Fruit fly (Drosophila melanogaster) whole organism, embryonic: ENCODE results near the gene Gycalpha99B.

Experiments
- ATbp ChIP-seq: fragments of 200-800 bp; sonication (Bioruptor generic); optimal IDR thresholded peaks from 2 replicates; lab custom pipeline; 2017; ENCODE audit warnings: missing biosample characterization, mild to moderate bottlenecking, missing genetic modification characterization, missing genetic modification reagents
- Adf1 ChIP-seq: fragments of 200-800 bp; sonication (Bioruptor generic); IDR thresholded peaks from 2 replicates; pipeline ENCODE4 v1.3.6; 2022; ENCODE audit warnings: missing biosample characterization, missing genetic modification characterization
- Atf6 ChIP-seq: fragments of 200-800 bp; sonication (Bioruptor generic); IDR thresholded peaks from 2 replicates; pipeline ENCODE4 v1.3.6; 2022; ENCODE audit warnings: missing biosample characterization, missing genetic modification characterization
- Bdp1 ChIP-seq: fragments of 200-800 bp; sonication (Bioruptor generic); optimal IDR thresholded peaks from 3 replicates; lab custom pipeline; 2016; ENCODE audit warnings: missing biosample characterization, missing genetic modification characterization
- C15 ChIP-seq: fragments of 200-800 bp; sonication (Bioruptor generic); IDR thresholded peaks from 3 replicates; pipeline ENCODE4 v1.3.6; 2022; ENCODE audit warnings: missing biosample characterization, missing genetic modification characterization
- CG1024 ChIP-seq: fragments of 200-800 bp; sonication (Bioruptor generic); IDR thresholded peaks from 2 replicates; pipeline ENCODE4 v1.3.6; 2022; ENCODE audit warnings: missing biosample characterization, missing genetic modification characterization
- CG12155 ChIP-seq: fragments of 200-800 bp; sonication (Bioruptor generic); optimal IDR thresholded peaks from 3 replicates; lab custom pipeline; 2016; ENCODE audit warnings: missing biosample characterization, missing genetic modification characterization
- CG13775 ChIP-seq: fragments of 200-800 bp; sonication (Bioruptor generic); optimal IDR thresholded peaks from 3 replicates; lab custom pipeline; 2017; ENCODE audit warnings: missing biosample characterization, mild to moderate bottlenecking, missing genetic modification characterization
- CG14441 ChIP-seq: fragments of 200-800 bp; sonication (Bioruptor generic); IDR thresholded peaks from 2 replicates; pipeline ENCODE4 v1.3.6; 2022; ENCODE audit warnings: missing biosample characterization, missing genetic modification characterization
- CG15514 ChIP-seq: fragments of 200-800 bp; sonication (Bioruptor generic); optimal IDR thresholded peaks from 3 replicates; lab custom pipeline; 2017; ENCODE audit warnings: missing biosample characterization, missing genetic modification characterization, mild to moderate bottlenecking, moderate library complexity, missing genetic modification reagents
- CG15696 ChIP-seq: fragments of 200-800 bp; sonication (Bioruptor generic); optimal IDR thresholded peaks from 2 replicates; lab custom pipeline; 2019; ENCODE audit warnings: missing biosample characterization, mild to moderate bottlenecking, missing genetic modification characterization, moderate library complexity
- CG16779 ChIP-seq: fragments of 200-800 bp; sonication (Bioruptor generic); IDR thresholded peaks from 2 replicates; pipeline ENCODE4 v1.3.6; 2022; ENCODE audit warnings: missing biosample characterization, missing genetic modification characterization
- CG16815 ChIP-seq: fragments of 200-800 bp; sonication (Bioruptor generic); optimal IDR thresholded peaks from 3 replicates; lab custom pipeline; 2017; ENCODE audit warnings: missing biosample characterization, mild to moderate bottlenecking, missing genetic modification characterization
- CG18011 ChIP-seq: fragments of 200-800 bp; sonication (Bioruptor generic); optimal IDR thresholded peaks from 2 replicates; lab custom pipeline; 2017; ENCODE audit warnings: missing biosample characterization, missing genetic modification characterization, mild to moderate bottlenecking, moderate library complexity, missing genotype
- CG18476 ChIP-seq: fragments of 200-800 bp; sonication (Bioruptor generic); optimal IDR thresholded peaks from 2 replicates; lab custom pipeline; 2016; ENCODE audit warnings: missing biosample characterization, mild to moderate bottlenecking, missing genetic modification characterization
- CG18619 ChIP-seq: fragments of 200-800 bp; sonication (Bioruptor generic); optimal IDR thresholded peaks from 3 replicates; lab custom pipeline; 2017; ENCODE audit warnings: missing biosample characterization, mild to moderate bottlenecking, missing genetic modification characterization
- CG2116 ChIP-seq: fragments of 200-800 bp; sonication (Bioruptor generic); optimal IDR thresholded peaks from 3 replicates; lab custom pipeline; 2018; ENCODE audit warnings: missing biosample characterization, mild to moderate bottlenecking, missing genetic modification characterization
- CG2712 ChIP-seq: fragments of 200-800 bp; optimal IDR thresholded peaks from 3 replicates; lab custom pipeline; 2019; ENCODE audit warnings: missing biosample characterization, mild to moderate bottlenecking, missing genetic modification characterization, moderate library complexity
- CG2889 ChIP-seq: fragments of 200-800 bp; sonication (Bioruptor generic); IDR thresholded peaks from 3 replicates; pipeline ENCODE4 v1.3.6; 2022; ENCODE audit warnings: missing biosample characterization, missing genetic modification characterization
- CG32532 ChIP-seq: fragments of 200-800 bp; sonication (Bioruptor generic); IDR thresholded peaks from 2 replicates; pipeline ENCODE4 v1.3.6; 2022; ENCODE audit warnings: missing biosample characterization, missing genetic modification characterization
- CG33557 ChIP-seq: fragments of 200-800 bp; sonication (Bioruptor generic); optimal IDR thresholded peaks from 2 replicates; lab custom pipeline; 2019; ENCODE audit warnings: missing biosample characterization, mild to moderate bottlenecking, missing genetic modification characterization, moderate library complexity
- CG6272 ChIP-seq: fragments of 200-800 bp; sonication (Bioruptor generic); IDR thresholded peaks from 2 replicates; pipeline ENCODE4 v1.3.6; 2022; ENCODE audit warnings: missing biosample characterization, missing genetic modification characterization
- CG6765 ChIP-seq: fragments of 200-800 bp; sonication (Bioruptor generic); optimal IDR thresholded peaks from 3 replicates; lab custom pipeline; 2017; ENCODE audit warnings: missing biosample characterization, mild to moderate bottlenecking, missing genetic modification characterization
- CG6791 ChIP-seq: fragments of 200-800 bp; sonication (Bioruptor generic); IDR thresholded peaks from 3 replicates; pipeline ENCODE4 v1.3.6; 2022; ENCODE audit warnings: missing biosample characterization, missing genetic modification characterization; ENCODE audit not compliant: partially characterized antibody
- CG8290 ChIP-seq, 3 experiments: fragments of 200-800 bp; sonication (Bioruptor generic); optimal IDR thresholded peaks; 2 replicates each; lab custom pipeline; 2016 to 2019; ENCODE audit warnings: missing biosample characterization in 3 of 3, missing genetic modification characterization in 3 of 3, mild to moderate bottlenecking in 2 of 3, moderate library complexity in 1 of 3
- CG9817 ChIP-seq: fragments of 200-800 bp; sonication (Bioruptor generic); optimal IDR thresholded peaks from 2 replicates; lab custom pipeline; 2018; ENCODE audit warnings: missing biosample characterization, mild to moderate bottlenecking, missing genetic modification characterization, moderate library complexity
- Dad ChIP-seq: fragments of 200-800 bp; sonication (Bioruptor generic); optimal IDR thresholded peaks from 3 replicates; lab custom pipeline; 2016; ENCODE audit warnings: missing biosample characterization, missing genetic modification characterization
- H2.0 ChIP-seq: fragments of 200-800 bp; sonication (Bioruptor generic); IDR thresholded peaks from 2 replicates; pipeline ENCODE4 v1.3.6; 2022; ENCODE audit warnings: missing biosample characterization, missing genetic modification characterization
- Hand ChIP-seq: fragments of 200-800 bp; sonication (Bioruptor generic); optimal IDR thresholded peaks from 2 replicates; lab custom pipeline; 2017; ENCODE audit warnings: mild to moderate bottlenecking, missing biosample characterization, missing genetic modification reagents, missing genetic modification characterization
- Hr78 ChIP-seq, 2 experiments: fragments of 200-800 bp in 1 of 2; fragments of >200 bp in 1 of 2; sonication (Bioruptor generic) in 1 of 2; optimal IDR thresholded peaks; 2 replicates each; lab custom pipeline; 2017 to 2019; ENCODE audit warnings: missing biosample characterization in 2 of 2, missing genetic modification characterization in 2 of 2, mild to moderate bottlenecking in 1 of 2, moderate library complexity in 1 of 2
- Lim3 ChIP-seq: fragments of 200-800 bp; sonication (Bioruptor generic); IDR thresholded peaks from 2 replicates; pipeline ENCODE4 v1.3.6; 2022; ENCODE audit warnings: missing biosample characterization, missing genetic modification characterization
- MESR4 ChIP-seq: fragments of 200-800 bp; sonication (Bioruptor generic); optimal IDR thresholded peaks from 2 replicates; lab custom pipeline; 2018; ENCODE audit warnings: missing biosample characterization, mild to moderate bottlenecking, missing genetic modification characterization, moderate library complexity
- Mad ChIP-seq: fragments of 200-800 bp; sonication (Bioruptor generic); optimal IDR thresholded peaks from 2 replicates; lab custom pipeline; 2016; ENCODE audit warnings: missing biosample characterization, missing genetic modification characterization
- Nf-YB ChIP-seq: fragments of 200-800 bp; sonication (Bioruptor generic); optimal IDR thresholded peaks from 3 replicates; lab custom pipeline; 2019; ENCODE audit warnings: missing biosample characterization, mild to moderate bottlenecking, missing genetic modification characterization, moderate library complexity
- Ravus ChIP-seq: fragments of 200-800 bp; sonication (Bioruptor generic); IDR thresholded peaks from 2 replicates; pipeline ENCODE4 v1.3.6; 2022; ENCODE audit warnings: missing biosample characterization, missing genetic modification characterization
- Sox100B ChIP-seq: fragments of 200-800 bp; sonication (Bioruptor generic); optimal IDR thresholded peaks from 3 replicates; lab custom pipeline; 2018; ENCODE audit warnings: missing biosample characterization, mild to moderate bottlenecking, missing genetic modification characterization
- Taf1 ChIP-seq: fragments of 200-800 bp; sonication (Bioruptor generic); IDR thresholded peaks from 2 replicates; pipeline ENCODE4 v1.3.6; 2022; ENCODE audit warnings: missing biosample characterization, missing genetic modification characterization
- az2 ChIP-seq: fragments of 200-800 bp; sonication (Bioruptor generic); optimal IDR thresholded peaks from 3 replicates; lab custom pipeline; 2016; ENCODE audit warnings: missing biosample characterization, missing genetic modification characterization
- bigmax ChIP-seq: fragments of 200-800 bp; sonication (Bioruptor generic); optimal IDR thresholded peaks from 2 replicates; lab custom pipeline; 2018; ENCODE audit warnings: missing biosample characterization, mild to moderate bottlenecking, missing genetic modification characterization
- bsh ChIP-seq, 2 experiments: fragments of 200-800 bp; sonication (Bioruptor generic); optimal IDR thresholded peaks; 2 replicates each; lab custom pipeline; 2017 to 2018; ENCODE audit warnings: mild to moderate bottlenecking in 2 of 2, missing biosample characterization in 2 of 2, missing genetic modification characterization in 2 of 2, moderate library complexity in 1 of 2
- crp ChIP-seq, 2 experiments: fragments of 200-800 bp; sonication (Bioruptor generic); optimal IDR thresholded peaks; 2 replicates in 1 of 2; 3 replicates in 1 of 2; lab custom pipeline; 2017; ENCODE audit warnings: missing biosample characterization in 2 of 2, missing genetic modification characterization in 2 of 2, mild to moderate bottlenecking in 1 of 2, moderate library complexity in 1 of 2
- dati ChIP-seq: fragments of 200-800 bp; sonication (Bioruptor generic); IDR thresholded peaks from 2 replicates; pipeline ENCODE4 v1.3.6; 2022; ENCODE audit warnings: missing biosample characterization, missing genetic modification characterization
- dm ChIP-seq: fragments of 200-800 bp; sonication (Bioruptor generic); optimal IDR thresholded peaks from 3 replicates; lab custom pipeline; 2016; ENCODE audit warnings: missing biosample characterization, missing genetic modification characterization
- en ChIP-seq: fragments of 200-800 bp; sonication (Bioruptor generic); optimal IDR thresholded peaks from 2 replicates; lab custom pipeline; 2016; ENCODE audit warnings: missing biosample characterization, missing genetic modification characterization
- jumu ChIP-seq: fragments of 200-800 bp; sonication (Bioruptor generic); optimal IDR thresholded peaks from 3 replicates; lab custom pipeline; 2016; ENCODE audit warnings: missing biosample characterization, missing genetic modification characterization
- klu ChIP-seq: fragments of 200-800 bp; sonication (Bioruptor generic); IDR thresholded peaks from 2 replicates; pipeline ENCODE4 v1.3.6; 2022; ENCODE audit warnings: missing biosample characterization, missing genetic modification characterization
- p53 ChIP-seq: fragments of 200-800 bp; sonication (Bioruptor generic); optimal IDR thresholded peaks from 2 replicates; lab custom pipeline; 2016; ENCODE audit warnings: missing biosample characterization, missing genetic modification characterization
- pzg ChIP-seq: fragments of 200-800 bp; sonication (Bioruptor generic); optimal IDR thresholded peaks from 3 replicates; lab custom pipeline; 2018; ENCODE audit warnings: missing biosample characterization, mild to moderate bottlenecking, missing genetic modification characterization, moderate library complexity
- sna ChIP-seq: fragments of 200-800 bp; sonication (Bioruptor generic); IDR thresholded peaks from 2 replicates; pipeline ENCODE4 v1.3.6; 2022; ENCODE audit warnings: missing biosample characterization, missing genetic modification characterization; ENCODE audit not compliant: partially characterized antibody
- tx ChIP-seq: fragments of 200-800 bp; sonication (Bioruptor generic); optimal IDR thresholded peaks from 2 replicates; lab custom pipeline; 2016; ENCODE audit warnings: missing biosample characterization, missing genetic modification characterization
- wdn ChIP-seq: fragments of 200-800 bp; sonication (Bioruptor generic); IDR thresholded peaks from 2 replicates; pipeline ENCODE4 v1.3.6; 2022; ENCODE audit warnings: missing biosample characterization, missing genetic modification characterization

The Gycalpha99B gene

DNA sequence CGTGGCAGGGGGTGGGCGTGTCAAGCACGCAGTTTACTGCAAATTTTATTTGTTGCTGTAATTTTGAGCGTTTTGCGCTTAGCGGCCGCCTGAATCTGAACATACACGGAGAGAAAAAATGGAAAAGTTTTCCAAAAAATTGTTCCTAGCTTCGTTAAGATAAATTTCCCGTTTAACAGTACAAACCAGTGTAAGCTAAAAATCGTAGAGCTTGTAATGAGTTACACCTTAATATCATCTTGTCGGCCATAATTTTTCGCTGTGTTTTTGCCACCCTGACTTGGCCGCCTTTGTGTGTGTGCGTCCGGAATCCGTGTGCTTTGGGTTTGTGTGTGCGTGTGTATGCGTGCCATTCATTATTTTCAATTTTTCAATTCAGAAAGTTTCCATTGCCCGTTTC, 30.8 kb upstream of the Gycalpha99B start (continued):
- TF ChIP-seq CG6765 (GFP tag; lab: Kevin White, UChicago), result peak; percentile 9
- no peak for TF ChIP-seq CG6272 (GFP tag; lab: Robert Waterston, UW)
- peak; percentile 65 for TF ChIP-seq Hand (GFP tag; lab: Kevin White, UChicago)
- TF ChIP-seq bigmax (GFP tag; lab: Kevin White, UChicago), result no peak
- peak; percentile 24 for TF ChIP-seq CG9817 (tag; lab: Kevin White, UChicago)
- no peak for TF ChIP-seq tx (GFP tag; lab: Kevin White, UChicago)
- TF ChIP-seq Dad (GFP tag; lab: Kevin White, UChicago), result no peak
- TF ChIP-seq ATbp (GFP tag; lab: Kevin White, UChicago), result peak; percentile 13
- peak; percentile 42 for TF ChIP-seq CG15514 (GFP tag; lab: Kevin White, UChicago)
- no peak for TF ChIP-seq dati
- no peak for TF ChIP-seq CG8290 (GFP tag; optimal IDR thresholded peaks at IDR 0.05; lab: Kevin White, UChicago)
- TF ChIP-seq CG8290 (tag; optimal IDR thresholded peaks at IDR 0.05; lab: Kevin White, UChicago), result peak in 1 of 2 experiments; percentile 41
- no peak for TF ChIP-seq jumu (GFP tag; lab: Kevin White, UChicago)
- no peak for TF ChIP-seq CG18011 (GFP tag; lab: Kevin White, UChicago)
- TF ChIP-seq Sox100B, result no peak
- no peak for TF ChIP-seq CG2116 (GFP tag; lab: Kevin White, UChicago)
- TF ChIP-seq Ravus, result no peak
- TF ChIP-seq sna (GFP tag; lab: Robert Waterston, UW), result no peak
- TF ChIP-seq MESR4 (GFP tag; lab: Kevin White, UChicago), result no peak
- no peak for TF ChIP-seq wdn
- no peak for TF ChIP-seq Bdp1 (GFP tag; lab: Kevin White, UChicago)
- TF ChIP-seq Hr78 (GFP tag; optimal IDR thresholded peaks at IDR 0.05; lab: Kevin White, UChicago), result no peak
- no peak for TF ChIP-seq CG15696 (tag; lab: Kevin White, UChicago)
- TF ChIP-seq en (GFP tag; lab: Kevin White, UChicago), result no peak
- peak; percentile 30; the same call in 1 of the 2 replicates for TF ChIP-seq CG14441 (GFP tag; lab: Robert Waterston, UW)
- TF ChIP-seq H2.0 (GFP tag; lab: Robert Waterston, UW), result no peak
- TF ChIP-seq CG16815 (GFP tag; lab: Kevin White, UChicago), result no peak
- peak; percentile 59; the same call in 1 of the 2 replicates for TF ChIP-seq Atf6 (GFP tag; lab: Robert Waterston, UW)
- TF ChIP-seq dm, result no peak
- TF ChIP-seq CG1024, result no peak
- TF ChIP-seq Taf1 (GFP tag; lab: Robert Waterston, UW), result no peak
- TF ChIP-seq Nf-YB, result no peak
- TF ChIP-seq Lim3 (GFP tag; lab: Robert Waterston, UW), result no peak
- TF ChIP-seq klu, result no peak
- TF ChIP-seq CG32532, result peak; percentile 49; the same call in 1 of the 2 replicates
- peak; percentile 2 for TF ChIP-seq CG18619 (GFP tag; lab: Kevin White, UChicago)
- peak; percentile 31 for TF ChIP-seq az2 (GFP tag; lab: Kevin White, UChicago)
- no peak for TF ChIP-seq CG2712
- TF ChIP-seq CG2889 (GFP tag; lab: Robert Waterston, UW), result no peak
- peak; percentile 2 for TF ChIP-seq Mad (GFP tag; lab: Kevin White, UChicago)
- TF ChIP-seq CG16779 (GFP tag; lab: Robert Waterston, UW), result no peak
- no peak for TF ChIP-seq p53 (GFP tag; lab: Kevin White, UChicago)
- no peak for TF ChIP-seq CG12155 (GFP tag; lab: Kevin White, UChicago)
- no peak for TF ChIP-seq Adf1 (GFP tag; lab: Robert Waterston, UW)
- no peak for TF ChIP-seq bsh (GFP tag; optimal IDR thresholded peaks at IDR 0.05; lab: Kevin White, UChicago)
- no peak for TF ChIP-seq CG6791 (GFP tag; lab: Robert Waterston, UW)
- no peak for TF ChIP-seq C15 (GFP tag; lab: Robert Waterston, UW)
- TF ChIP-seq pzg, result no peak
- no peak for TF ChIP-seq CG18476
- peak; percentile 23 for TF ChIP-seq CG13775
- TF ChIP-seq crp (GFP tag; optimal IDR thresholded peaks at IDR 0.05; lab: Kevin White, UChicago), result no peak
- TF ChIP-seq CG33557 (GFP tag; lab: Kevin White, UChicago), result no peak
